Worm (Caenorhabditis elegans): ENCODE measurements around the gene sre-47.
A peak's percentile ranks its signal among the peaks of the same experiment; 100 is the strongest.

sre-47 gene

DNA sequence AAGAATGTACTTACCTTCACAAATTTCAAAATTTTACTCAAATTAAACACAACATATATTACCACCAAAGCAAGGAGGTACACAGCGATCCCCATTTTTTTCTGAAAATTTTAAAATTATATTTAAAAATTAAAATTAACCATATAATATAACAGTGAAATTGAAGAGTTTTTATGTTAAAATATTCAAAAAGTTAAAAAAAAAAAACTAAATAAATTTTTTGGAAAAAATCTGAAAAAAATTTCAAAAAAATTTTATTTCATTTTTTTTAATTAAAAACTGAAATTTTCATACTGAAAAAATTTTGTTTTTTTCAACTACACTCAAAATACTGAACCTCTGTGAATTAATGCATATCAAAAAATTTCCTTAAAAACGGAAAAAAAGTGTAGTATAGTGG lies 32.4 kb upstream of the sre-47 start, which contains the start of gene cyp-37A1:
cyp-37A1 (minus strand) TSS at position 101 of the 400 bp plus-strand sequence.
- TF ChIP-seq lin-15B (tag; optimal IDR thresholded peaks at IDR 0.05) (no peak), nfya-1 (tag; optimal IDR thresholded peaks at IDR 0.05; ENCODE audit: insufficient read depth) (no peak), snpc-4 (tag; optimal IDR thresholded peaks at IDR 0.05) (no peak), elt-2 (tag; optimal IDR thresholded peaks at IDR 0.05) (no peak), ceh-82 (tag; optimal IDR thresholded peaks at IDR 0.05) (no peak), ama-1 (optimal IDR thresholded peaks at IDR 0.05) (no peak)

DNA sequence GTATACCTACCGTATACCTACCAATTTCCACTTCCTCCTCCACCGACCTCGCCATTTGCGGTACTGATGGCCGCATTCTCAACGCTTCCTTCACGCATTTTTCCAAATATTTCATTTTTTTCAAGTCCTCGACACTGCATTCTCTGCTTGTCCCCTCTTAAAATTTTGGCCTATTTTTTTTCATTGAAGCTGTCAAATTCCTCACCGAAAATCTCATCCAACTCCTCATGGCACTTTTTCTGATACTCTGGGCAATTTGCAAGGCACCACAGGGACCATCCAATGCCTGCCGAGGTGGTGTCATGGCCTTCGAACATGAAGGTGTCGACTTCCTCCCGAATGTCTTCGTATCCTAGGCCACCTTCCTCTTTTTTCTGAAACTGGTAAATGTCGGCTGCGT lies 30.2 kb upstream of the sre-47 start:
- no peak for TF ChIP-seq sea-2 (GFP tag; optimal IDR thresholded peaks at IDR 0.05)
- no peak for TF ChIP-seq nhr-67 (tag; optimal IDR thresholded peaks at IDR 0.05)
- TF ChIP-seq ama-1 (optimal IDR thresholded peaks at IDR 0.05) = no peak
- no peak for TF ChIP-seq mml-1 (tag; optimal IDR thresholded peaks at IDR 0.05)
- no peak for TF ChIP-seq elt-3 (tag; optimal IDR thresholded peaks at IDR 0.05)
- TF ChIP-seq nhr-237 (tag; optimal IDR thresholded peaks at IDR 0.05) = no peak
- TF ChIP-seq daf-12 (tag; optimal IDR thresholded peaks at IDR 0.05) = no peak
- TF ChIP-seq R02D3.7 (tag; optimal IDR thresholded peaks at IDR 0.05) = no peak
- no peak for TF ChIP-seq skn-1 (tag; optimal IDR thresholded peaks at IDR 0.05)
- TF ChIP-seq egl-5 (tag; optimal IDR thresholded peaks at IDR 0.05) = no peak
- no peak for TF ChIP-seq ceh-82 (tag; optimal IDR thresholded peaks at IDR 0.05)
- TF ChIP-seq elt-1 (tag; optimal IDR thresholded peaks at IDR 0.05) = no peak
- no peak for TF ChIP-seq ztf-11 (tag; optimal IDR thresholded peaks at IDR 0.05)
- no peak for TF ChIP-seq lin-39 (tag; optimal IDR thresholded peaks at IDR 0.05)

DNA sequence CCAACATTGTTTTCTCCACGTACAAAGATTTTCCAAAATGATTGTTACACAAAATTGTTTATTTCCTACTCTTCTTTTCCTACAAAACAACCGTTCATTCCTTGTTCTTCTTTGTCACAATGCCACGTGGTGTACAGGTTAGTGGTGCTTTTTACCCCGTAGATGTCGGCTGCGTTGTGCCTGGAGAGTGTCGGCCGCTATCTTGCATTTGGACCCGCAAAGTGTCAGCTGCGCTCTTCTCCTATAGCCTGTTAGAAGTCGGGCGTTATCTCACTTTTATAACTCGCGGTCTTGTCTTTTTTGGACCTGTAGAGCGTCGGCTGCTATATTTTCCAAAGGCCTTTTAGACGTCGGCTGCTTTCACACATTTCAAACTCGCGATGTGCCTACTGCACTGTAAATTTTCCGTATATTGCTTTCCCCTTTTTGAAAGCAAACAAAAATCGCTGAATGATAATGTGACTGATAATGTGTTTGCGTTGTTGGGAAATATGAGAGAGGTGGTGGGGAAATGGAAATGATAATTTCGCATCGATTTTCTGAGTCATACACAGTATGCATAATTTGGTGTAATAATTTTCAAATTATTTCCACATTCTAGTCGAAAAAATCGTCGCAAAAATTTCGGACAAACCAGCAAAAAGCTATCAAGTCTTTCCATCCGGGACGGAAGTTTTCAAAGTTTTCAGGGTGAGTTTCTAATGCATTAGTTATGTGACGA lies 26.4 kb upstream of the sre-47 start, which contains the start of gene F01D5.8:
F01D5.8 (plus strand) TSS at position 51 of the 721 bp plus-strand sequence.
- no peak for TF ChIP-seq ceh-9 (tag; optimal IDR thresholded peaks at IDR 0.05)
- peak; percentile 45 for TF ChIP-seq elt-2 (tag; optimal IDR thresholded peaks at IDR 0.05)
- peak; percentile 17 for TF ChIP-seq snpc-4 (tag; optimal IDR thresholded peaks at IDR 0.05)
- no peak for TF ChIP-seq lin-39 (tag; optimal IDR thresholded peaks at IDR 0.05)
- no peak for TF ChIP-seq nhr-12 (tag; optimal IDR thresholded peaks at IDR 0.05)
- no peak for TF ChIP-seq nhr-28 (tag; optimal IDR thresholded peaks at IDR 0.05)

DNA sequence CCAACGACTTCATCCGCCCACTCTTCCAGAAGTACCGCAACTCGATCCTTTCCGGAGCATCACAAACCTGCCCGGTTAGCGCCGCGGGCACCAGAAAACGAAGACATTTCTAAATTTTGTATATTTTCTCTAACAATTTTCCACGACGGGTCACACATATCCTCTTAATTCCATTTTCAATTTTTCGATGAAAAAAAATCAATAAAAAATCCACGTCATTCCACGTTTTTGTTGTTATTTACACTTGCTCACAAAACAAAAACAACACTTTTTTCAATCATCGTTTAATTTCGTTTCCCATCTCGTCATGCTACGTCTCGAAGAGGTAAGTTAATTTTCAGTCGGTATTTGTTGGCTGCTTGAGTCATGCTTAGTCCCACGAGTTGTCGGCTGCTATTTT lies 23.9 kb upstream of the sre-47 start, which contains the start of gene F01D5.7:
F01D5.7 (plus strand) TSS at position 301 of the 400 bp plus-strand sequence.
- TF ChIP-seq mml-1 (tag; optimal IDR thresholded peaks at IDR 0.05) (no peak), ceh-28 (tag; optimal IDR thresholded peaks at IDR 0.05) (no peak), egl-5 (tag; optimal IDR thresholded peaks at IDR 0.05) (no peak), aly-2 (tag; optimal IDR thresholded peaks at IDR 0.05) (no peak), jun-1 (tag; optimal IDR thresholded peaks at IDR 0.05) (no peak), nfya-1 (tag; optimal IDR thresholded peaks at IDR 0.05; ENCODE audit: insufficient read depth) (no peak), nhr-76 (tag; optimal IDR thresholded peaks at IDR 0.05) (no peak), unc-62 (GFP tag; optimal IDR thresholded peaks at IDR 0.05) (no peak), fos-1 (tag; optimal IDR thresholded peaks at IDR 0.05) (no peak), nhr-43 (tag; optimal IDR thresholded peaks at IDR 0.05; ENCODE audit: poor library complexity, severe bottlenecking) (no peak), nhr-23 (tag; optimal IDR thresholded peaks at IDR 0.05) (no peak), hmg-11 (tag; optimal IDR thresholded peaks at IDR 0.05) (no peak), R02D3.7 (tag; optimal IDR thresholded peaks at IDR 0.05) (no peak), ceh-9 (tag; optimal IDR thresholded peaks at IDR 0.05) (no peak), sea-2 (GFP tag; optimal IDR thresholded peaks at IDR 0.05) (no peak), nhr-12 (tag; optimal IDR thresholded peaks at IDR 0.05) (no peak)

DNA sequence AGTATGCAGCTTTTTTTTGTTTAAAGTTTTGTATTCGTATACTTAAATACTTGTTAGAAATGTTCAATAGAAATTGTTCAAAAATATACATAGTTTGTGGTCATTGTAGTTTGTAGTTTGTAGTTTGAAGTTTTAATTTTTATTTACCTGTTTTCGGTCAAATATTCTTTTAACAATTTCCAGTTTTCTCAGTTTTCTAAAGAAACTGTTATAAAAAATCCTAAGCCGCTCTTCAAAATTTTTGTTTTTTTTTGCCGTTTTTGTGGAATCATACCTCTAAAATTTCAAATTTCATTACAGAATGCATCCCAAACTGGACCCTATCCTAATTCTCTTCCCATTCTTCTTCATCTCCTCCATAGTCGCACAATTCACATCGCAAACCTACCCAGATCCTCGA lies 21.8 kb upstream of the sre-47 start, which contains the start of gene F01D5.6:
F01D5.6 (plus strand) TSS at position 301 of the 400 bp plus-strand sequence.
- TF ChIP-seq R02D3.7 (tag; optimal IDR thresholded peaks at IDR 0.05) (no peak), ztf-11 (tag; optimal IDR thresholded peaks at IDR 0.05) (no peak), nfya-1 (tag; optimal IDR thresholded peaks at IDR 0.05; ENCODE audit: insufficient read depth) (no peak), ztf-4 (tag; optimal IDR thresholded peaks at IDR 0.05) (no peak), mdl-1 (tag; optimal IDR thresholded peaks at IDR 0.05) (no peak), nhr-77 (tag; optimal IDR thresholded peaks at IDR 0.05) (no peak), elt-1 (tag; optimal IDR thresholded peaks at IDR 0.05) (no peak), hmg-11 (tag; optimal IDR thresholded peaks at IDR 0.05) (no peak), eor-1 (tag; optimal IDR thresholded peaks at IDR 0.05) (no peak), egl-27 (tag; optimal IDR thresholded peaks at IDR 0.05) (no peak), unc-62 (GFP tag; optimal IDR thresholded peaks at IDR 0.05) (no peak), nhr-25 (tag; optimal IDR thresholded peaks at IDR 0.05) (no peak), lin-15B (tag; optimal IDR thresholded peaks at IDR 0.05) (no peak), nhr-76 (tag; optimal IDR thresholded peaks at IDR 0.05) (no peak), nhr-237 (tag; optimal IDR thresholded peaks at IDR 0.05) (no peak), ceh-16 (tag; optimal IDR thresholded peaks at IDR 0.05) (no peak)
